Worm (Caenorhabditis elegans) whole organism, L1 larva: ENCODE data around the gene far-8.

Experiments used
- C04F5.9 ChIP-seq: sonication (generic microtip); optimal IDR thresholded peaks from 2 replicates; lab custom pipeline; 2016; ENCODE audit warnings: missing genetic modification characterization, missing compliant biosample characterization
- C16A3.4 ChIP-seq: fragments of 150-350 bp; optimal IDR thresholded peaks from 2 replicates; lab custom pipeline; 2014; ENCODE audit warnings: missing biosample characterization, missing genetic modification characterization
- C34B4.2 ChIP-seq: sonication (generic microtip); optimal IDR thresholded peaks from 2 replicates; lab custom pipeline; 2017; ENCODE audit warnings: mild to moderate bottlenecking, missing genetic modification characterization, missing compliant biosample characterization
- F16B12.6 ChIP-seq: fragments of 150-350 bp; optimal IDR thresholded peaks from 2 replicates; lab custom pipeline; 2014; ENCODE audit warnings: missing biosample characterization, missing genetic modification characterization
- Y116A8C.19 ChIP-seq: sonication (generic microtip); optimal IDR thresholded peaks from 2 replicates; lab custom pipeline; 2016; ENCODE audit warnings: missing compliant biosample characterization, missing genetic modification characterization, borderline replicate concordance
- alr-1 ChIP-seq: fragments of 200-800 bp; sonication (Bioruptor generic); optimal IDR thresholded peaks from 2 replicates; lab custom pipeline; 2018; ENCODE audit warnings: borderline replicate concordance, mild to moderate bottlenecking, missing genetic modification characterization, missing compliant biosample characterization
- aly-2 ChIP-seq: fragments of 150-350 bp; optimal IDR thresholded peaks from 2 replicates; lab custom pipeline; 2014; ENCODE audit warnings: missing biosample characterization, missing genetic modification characterization
- blmp-1 ChIP-seq: fragments of 150-350 bp; optimal IDR thresholded peaks from 2 replicates; lab custom pipeline; 2014; ENCODE audit warnings: missing biosample characterization, missing genetic modification characterization
- ceh-63 ChIP-seq: fragments of 200-800 bp; sonication (Bioruptor generic); optimal IDR thresholded peaks from 2 replicates; lab custom pipeline; 2018; ENCODE audit warnings: mild to moderate bottlenecking, missing genetic modification characterization, missing compliant biosample characterization
- ceh-82 ChIP-seq, 3 experiments: fragments of 150-350 bp in 1 of 3; sonication (generic microtip) in 2 of 3; optimal IDR thresholded peaks; 2 replicates each; lab custom pipeline; 2014 to 2017; ENCODE audit warnings: missing biosample characterization in 3 of 3, missing genetic modification characterization in 3 of 3
- ceh-90 ChIP-seq: sonication (generic microtip); optimal IDR thresholded peaks from 2 replicates; lab custom pipeline; 2016; ENCODE audit warnings: missing genetic modification characterization, missing compliant biosample characterization
- dpl-1 ChIP-seq, 3 experiments: fragments of 150-350 bp in 2 of 3; sonication (generic microtip) in 1 of 3; optimal IDR thresholded peaks; 2 replicates each; lab custom pipeline; 2014 to 2017; ENCODE audit warnings: missing biosample characterization in 3 of 3, missing genetic modification characterization in 3 of 3, missing genetic modification reagents in 3 of 3
- efl-1 ChIP-seq, 4 experiments: fragments of 150-350 bp; optimal IDR thresholded peaks in 3 of 4; peaks in 1 of 4; 1 replicate in 1 of 4; 2 replicates in 3 of 4; lab custom pipeline; 2014; ENCODE audit warnings: missing biosample characterization in 2 of 4, missing genetic modification characterization in 2 of 4, missing genetic modification reagents in 2 of 4
- efl-3 ChIP-seq: fragments of 200-800 bp; sonication (Bioruptor generic); optimal IDR thresholded peaks from 2 replicates; lab custom pipeline; 2018; ENCODE audit warnings: mild to moderate bottlenecking, missing genetic modification characterization, missing compliant biosample characterization
- egl-13 ChIP-seq: sonication (generic microtip); optimal IDR thresholded peaks from 2 replicates; lab custom pipeline; 2016; ENCODE audit warnings: missing genotype, missing genetic modification reagents, missing genetic modification characterization, missing compliant biosample characterization
- egl-27 ChIP-seq, 2 experiments: fragments of 150-350 bp in 1 of 2; sonication (generic microtip); optimal IDR thresholded peaks; 3 replicates each; lab custom pipeline; 2017 to 2018; ENCODE audit warnings: missing biosample characterization in 2 of 2, missing genetic modification characterization in 2 of 2, missing genetic modification reagents in 2 of 2
- fkh-8 ChIP-seq: sonication (generic microtip); optimal IDR thresholded peaks from 2 replicates; lab custom pipeline; 2016; ENCODE audit warnings: mild to moderate bottlenecking, missing genetic modification characterization, missing compliant biosample characterization
- grh-1 ChIP-seq: fragments of 200-800 bp; sonication (Bioruptor generic); IDR thresholded peaks from 2 replicates; pipeline ENCODE4 v1.3.6; 2022; ENCODE audit warnings: missing genetic modification reagents, missing genetic modification characterization, missing compliant biosample characterization
- hlh-17 ChIP-seq: fragments of 200-800 bp; sonication (Bioruptor generic); optimal IDR thresholded peaks from 2 replicates; lab custom pipeline; 2018; ENCODE audit warnings: missing genetic modification characterization, mild to moderate bottlenecking, missing compliant biosample characterization, moderate library complexity, borderline replicate concordance
- hpl-2 ChIP-seq: fragments of 150-350 bp; optimal IDR thresholded peaks from 2 replicates; lab custom pipeline; 2014; ENCODE audit warnings: missing biosample characterization, missing genetic modification reagents, missing genetic modification characterization
- jun-1 ChIP-seq: fragments of 150-350 bp; optimal IDR thresholded peaks from 2 replicates; lab custom pipeline; 2014; ENCODE audit warnings: missing biosample characterization, missing genetic modification reagents, missing genetic modification characterization
- lin-13 ChIP-seq: fragments of 150-350 bp; optimal IDR thresholded peaks from 2 replicates; lab custom pipeline; 2014; ENCODE audit warnings: missing biosample characterization, missing genetic modification reagents, missing genetic modification characterization
- lin-14 ChIP-seq: fragments of 200-800 bp; sonication (Bioruptor generic); optimal IDR thresholded peaks from 2 replicates; lab custom pipeline; 2018; ENCODE audit warnings: mild to moderate bottlenecking, missing genetic modification characterization, moderate library complexity, missing compliant biosample characterization
- lin-15B ChIP-seq: fragments of 150-350 bp; sonication (generic microtip); optimal IDR thresholded peaks from 3 replicates; lab custom pipeline; 2014; ENCODE audit warnings: missing biosample characterization, missing genetic modification characterization
- lin-35 ChIP-seq, 2 experiments: fragments of 150-350 bp; optimal IDR thresholded peaks; 2 replicates each; lab custom pipeline; 2014; ENCODE audit warnings: missing biosample characterization in 2 of 2, missing genetic modification characterization in 2 of 2, missing genetic modification reagents in 2 of 2
- lir-3 ChIP-seq: sonication (generic microtip); optimal IDR thresholded peaks from 2 replicates; lab custom pipeline; 2016; ENCODE audit warnings: mild to moderate bottlenecking, missing genetic modification characterization, moderate library complexity, missing compliant biosample characterization; ENCODE audit not compliant: poor library complexity
- mab-9 ChIP-seq: fragments of 200-800 bp; sonication (Bioruptor generic); IDR thresholded peaks from 2 replicates; pipeline ENCODE4 v1.3.6; 2022; ENCODE audit warnings: missing genetic modification reagents, missing genetic modification characterization, missing compliant biosample characterization
- mdl-1 ChIP-seq, 2 experiments: fragments of 150-350 bp; optimal IDR thresholded peaks; 2 replicates each; lab custom pipeline; 2014 to 2017; ENCODE audit warnings: missing biosample characterization in 2 of 2, missing genetic modification characterization in 2 of 2, inconsistent platforms in 1 of 2
- nhr-12 ChIP-seq: sonication (generic microtip); optimal IDR thresholded peaks from 2 replicates; lab custom pipeline; 2017; ENCODE audit warnings: missing biosample characterization, missing genetic modification characterization
- nhr-19 ChIP-seq: fragments of 200-800 bp; sonication (Bioruptor generic); conservative IDR thresholded peaks from 2 replicates; pipeline ENCODE4 v1.3.6; 2022; ENCODE audit warnings: missing genetic modification characterization, missing compliant biosample characterization
- nhr-20 ChIP-seq: sonication (generic microtip); optimal IDR thresholded peaks from 2 replicates; lab custom pipeline; 2016; ENCODE audit warnings: mild to moderate bottlenecking, missing genetic modification characterization, missing compliant biosample characterization
- nhr-237 ChIP-seq: fragments of 150-350 bp; optimal IDR thresholded peaks from 2 replicates; lab custom pipeline; 2014; ENCODE audit warnings: missing biosample characterization, missing genetic modification characterization
- nhr-28 ChIP-seq: fragments of 150-350 bp; optimal IDR thresholded peaks from 2 replicates; lab custom pipeline; 2014; ENCODE audit warnings: missing biosample characterization, missing genetic modification characterization
- nhr-71 ChIP-seq: sonication (generic microtip); optimal IDR thresholded peaks from 2 replicates; lab custom pipeline; 2016; ENCODE audit warnings: mild to moderate bottlenecking, missing genetic modification characterization, moderate library complexity, missing compliant biosample characterization
- nhr-77 ChIP-seq: fragments of 150-350 bp; optimal IDR thresholded peaks from 2 replicates; lab custom pipeline; 2014; ENCODE audit warnings: missing biosample characterization, missing genetic modification characterization
- pag-3 ChIP-seq: sonication (generic microtip); optimal IDR thresholded peaks from 2 replicates; lab custom pipeline; 2017; ENCODE audit warnings: missing genetic modification characterization, mild to moderate bottlenecking, missing compliant biosample characterization, antibody characterized with exemption, borderline replicate concordance; ENCODE audit not compliant: insufficient read depth
- pax-3 ChIP-seq: fragments of 200-800 bp; sonication (Bioruptor generic); optimal IDR thresholded peaks from 2 replicates; lab custom pipeline; 2018; ENCODE audit warnings: mild to moderate bottlenecking, missing genetic modification characterization, moderate library complexity, missing compliant biosample characterization
- pqm-1 ChIP-seq: sonication (generic microtip); optimal IDR thresholded peaks from 3 replicates; lab custom pipeline; 2017; ENCODE audit warnings: missing biosample characterization, missing genetic modification characterization
- snpc-4 ChIP-seq: fragments of 150-350 bp; optimal IDR thresholded peaks from 2 replicates; lab custom pipeline; 2014; ENCODE audit warnings: missing biosample characterization, missing genetic modification characterization
- snu-23 ChIP-seq: sonication (generic microtip); optimal IDR thresholded peaks from 2 replicates; lab custom pipeline; 2016; ENCODE audit warnings: missing genetic modification characterization, missing compliant biosample characterization
- sox-4 ChIP-seq: sonication (generic microtip); optimal IDR thresholded peaks from 2 replicates; lab custom pipeline; 2016; ENCODE audit warnings: missing genetic modification characterization, missing compliant biosample characterization
- sptf-1 ChIP-seq: fragments of 150-350 bp; optimal IDR thresholded peaks from 2 replicates; lab custom pipeline; 2014; ENCODE audit warnings: missing biosample characterization, missing genetic modification characterization
- unc-130 ChIP-seq: fragments of 150-350 bp; optimal IDR thresholded peaks from 2 replicates; lab custom pipeline; 2017; ENCODE audit warnings: missing biosample characterization, missing genetic modification characterization, inconsistent platforms
- unc-30 ChIP-seq: sonication (generic microtip); optimal IDR thresholded peaks from 2 replicates; lab custom pipeline; 2017; ENCODE audit warnings: missing biosample characterization, missing genetic modification characterization
- unc-86 ChIP-seq: sonication (generic microtip); optimal IDR thresholded peaks from 2 replicates; lab custom pipeline; 2016; ENCODE audit warnings: missing genetic modification characterization, missing compliant biosample characterization
- unc-98 ChIP-seq: fragments of 200-800 bp; sonication (Bioruptor generic); IDR thresholded peaks from 2 replicates; pipeline ENCODE4 v1.3.6; 2022; ENCODE audit warnings: missing genetic modification characterization, missing compliant biosample characterization
- xbp-1 ChIP-seq: sonication (generic microtip); optimal IDR thresholded peaks from 2 replicates; lab custom pipeline; 2016; ENCODE audit warnings: missing genetic modification characterization, missing compliant biosample characterization
- zag-1 ChIP-seq: fragments of 150-350 bp; optimal IDR thresholded peaks from 2 replicates; lab custom pipeline; 2014; ENCODE audit warnings: missing biosample characterization, missing genetic modification characterization
- ztf-11 ChIP-seq, 2 experiments: sonication (generic microtip); optimal IDR thresholded peaks; 2 replicates each; lab custom pipeline; 2016 to 2017; ENCODE audit warnings: missing genetic modification characterization in 2 of 2, missing biosample characterization in 1 of 2, missing compliant biosample characterization in 1 of 2
- ztf-4 ChIP-seq: fragments of 150-350 bp; optimal IDR thresholded peaks from 2 replicates; lab custom pipeline; 2014; ENCODE audit warnings: missing biosample characterization, missing genetic modification characterization

Gene far-8

DNA sequence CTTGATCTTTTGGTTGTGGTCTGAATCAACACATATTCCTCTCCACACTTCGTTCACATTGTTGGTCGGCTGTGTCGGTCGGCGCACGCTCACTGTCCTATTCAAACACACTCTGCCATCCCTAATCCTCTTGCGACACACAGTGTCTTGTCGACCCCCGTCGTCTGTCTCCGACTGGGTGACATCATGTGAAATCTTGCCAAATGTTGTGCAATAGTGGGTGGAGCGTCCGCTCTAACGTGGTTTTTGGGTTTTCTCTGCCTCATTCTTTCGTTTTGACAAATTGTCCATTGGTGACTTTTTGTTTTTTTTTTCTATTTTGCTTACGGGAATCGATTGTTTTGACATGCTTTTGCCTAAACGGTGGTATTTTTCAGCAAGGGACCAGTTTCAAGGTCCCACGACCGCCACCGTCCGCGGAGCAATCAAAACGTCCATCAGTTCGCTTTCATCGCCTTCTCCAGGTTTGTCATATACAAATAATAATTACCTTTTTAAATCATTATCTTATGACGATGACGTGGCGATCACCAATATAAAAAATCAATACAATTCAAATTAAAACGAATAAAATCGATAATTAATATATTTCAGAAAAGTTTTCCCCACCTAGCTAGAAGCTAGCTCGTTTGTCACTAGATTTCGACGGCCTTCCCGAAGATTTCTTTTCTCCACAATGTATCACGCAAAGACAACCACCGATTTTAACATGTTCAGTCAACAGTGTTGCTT is 8.9 kb upstream of the far-8 start (continued):
- peak; percentile 84 for TF ChIP-seq pqm-1 (tag; lab: Kevin White, UChicago)
- peak; percentile 75 to 97 (median 85) for TF ChIP-seq ceh-82 (tag; optimal IDR thresholded peaks at IDR 0.05; lab: Kevin White, UChicago)
- TF ChIP-seq fkh-8 (tag; lab: Kevin White, UChicago), result peak; percentile 94
- TF ChIP-seq Y116A8C.19 (tag; lab: Kevin White, UChicago), result no peak
- TF ChIP-seq zag-1 (tag; lab: Kevin White, UChicago), result no peak
- TF ChIP-seq lin-14 (GFP tag; lab: Kevin White, UChicago), result peak; percentile 99
- TF ChIP-seq ztf-4 (tag; lab: Kevin White, UChicago), result peak; percentile 37
- TF ChIP-seq ztf-11 (tag; optimal IDR thresholded peaks at IDR 0.05; lab: Kevin White, UChicago), result peak in 1 of 2 experiments; percentile 11
- peak; percentile 56 for TF ChIP-seq hpl-2
- TF ChIP-seq lin-15B (tag; lab: Kevin White, UChicago), result no peak
- no peak for TF ChIP-seq alr-1 (tag; lab: Kevin White, UChicago)
- TF ChIP-seq jun-1, result peak; percentile 95
- peak; percentile 43 for TF ChIP-seq ceh-90 (tag; lab: Kevin White, UChicago)
- TF ChIP-seq snpc-4 (tag; lab: Kevin White, UChicago), result peak; percentile 80
- no peak for TF ChIP-seq C34B4.2 (tag; lab: Kevin White, UChicago)
- TF ChIP-seq unc-98, result no peak; the same call in 1 of the 2 replicates
- no peak for TF ChIP-seq grh-1
- TF ChIP-seq aly-2, result peak; percentile 55
- TF ChIP-seq efl-1 (optimal IDR thresholded peaks at IDR 0.05; lab: Kevin White, UChicago), result peak; percentile 79 to 90
- peak; percentile 69 to 96 for TF ChIP-seq efl-1 (GFP tag; optimal IDR thresholded peaks at IDR 0.05 in 1 of 2; lab: Kevin White, UChicago)
- peak; percentile 12 for TF ChIP-seq lir-3 (tag; lab: Kevin White, UChicago)
- no peak for TF ChIP-seq efl-3 (GFP tag; lab: Kevin White, UChicago)
- no peak for TF ChIP-seq C04F5.9 (tag; lab: Kevin White, UChicago)
- TF ChIP-seq pag-3, result no peak
- TF ChIP-seq mdl-1 (tag; optimal IDR thresholded peaks at IDR 0.05; lab: Kevin White, UChicago), result peak in 1 of 2 experiments; percentile 97
- TF ChIP-seq dpl-1 (GFP tag; optimal IDR thresholded peaks at IDR 0.05; lab: Kevin White, UChicago), result peak; percentile 67 to 68 (median 67)
- no peak for TF ChIP-seq nhr-28 (tag; lab: Kevin White, UChicago)
- peak; percentile 95 for TF ChIP-seq nhr-77 (tag; lab: Kevin White, UChicago)
- TF ChIP-seq egl-13 (tag; lab: Kevin White, UChicago), result peak; percentile 54
- peak; percentile 97 for TF ChIP-seq nhr-71
- no peak for TF ChIP-seq ceh-63 (GFP tag; lab: Kevin White, UChicago)
- TF ChIP-seq blmp-1 (tag; lab: Kevin White, UChicago), result peak; percentile 51
- peak; percentile 80 for TF ChIP-seq unc-130
- TF ChIP-seq hlh-17, result no peak
- peak; percentile 90 for TF ChIP-seq nhr-237 (tag; lab: Kevin White, UChicago)
- TF ChIP-seq sptf-1 (tag; lab: Kevin White, UChicago), result no peak
- no peak for TF ChIP-seq nhr-12
- TF ChIP-seq snu-23 (GFP tag; lab: Kevin White, UChicago), result peak; percentile 95
- peak; percentile 63; the same call in 1 of the 2 replicates for TF ChIP-seq mab-9 (GFP tag; lab: Robert Waterston, UW)
- peak; percentile 94 for TF ChIP-seq C16A3.4
- peak; percentile 70 for TF ChIP-seq pax-3 (tag; lab: Kevin White, UChicago)
- no peak for TF ChIP-seq unc-30 (tag; lab: Kevin White, UChicago)
- TF ChIP-seq lin-35 (GFP tag; optimal IDR thresholded peaks at IDR 0.05; lab: Kevin White, UChicago), result peak; percentile 79 to 89
- peak; percentile 91 for TF ChIP-seq lin-13
- TF ChIP-seq nhr-19 (GFP tag; lab: Robert Waterston, UW), result peak; percentile 83
- TF ChIP-seq unc-86 (tag; lab: Kevin White, UChicago), result peak; percentile 80
- peak; percentile 82 for TF ChIP-seq xbp-1 (tag; lab: Kevin White, UChicago)
- peak; percentile 32 for TF ChIP-seq F16B12.6
- TF ChIP-seq nhr-20 (tag; lab: Kevin White, UChicago), result peak; percentile 91
- TF ChIP-seq egl-27 (tag; optimal IDR thresholded peaks at IDR 0.05; lab: Kevin White, UChicago), result peak; percentile 74 to 78
- no peak for TF ChIP-seq sox-4 (tag; lab: Kevin White, UChicago)
